Worm (Caenorhabditis elegans): ENCODE data around the gene K09H11.9.

ce11 chrV:5726463-5726862, 10.1 kb upstream of the K09H11.9 start, which contains the start of gene K09H11.4:
- no peak for TF ChIP-seq lin-15B (tag; optimal IDR thresholded peaks at IDR 0.05)
- no peak for TF ChIP-seq unc-62 (GFP tag; optimal IDR thresholded peaks at IDR 0.05)
- TF ChIP-seq jun-1 (tag; optimal IDR thresholded peaks at IDR 0.05): no peak
